Fruit fly (Drosophila melanogaster): ENCODE data around the gene HLH4C.

Gene HLH4C

DNA sequence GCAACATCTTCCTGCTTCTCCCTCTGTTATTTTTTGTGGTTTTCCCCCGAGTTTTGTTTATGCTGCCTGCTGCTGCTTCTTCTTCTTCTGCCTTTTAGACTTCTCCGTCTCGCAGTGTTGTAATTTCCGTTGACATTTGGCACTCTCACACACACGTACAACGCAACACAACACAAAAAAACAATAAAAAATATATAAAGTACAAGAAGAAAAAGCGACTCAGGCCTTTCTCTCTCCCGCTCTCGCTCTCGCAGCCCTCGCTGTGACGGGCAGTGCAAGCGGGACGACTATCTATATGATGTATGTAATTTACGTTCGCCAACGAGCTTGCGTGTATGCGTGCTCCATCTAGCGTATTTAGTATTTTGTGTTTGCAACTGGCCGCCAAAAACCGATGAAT lies 38.9 kb upstream of the HLH4C start (continued):
- no peak for TF ChIP-seq CG9609 (GFP tag; optimal IDR thresholded peaks at IDR 0.05)
- TF ChIP-seq her (GFP tag; optimal IDR thresholded peaks at IDR 0.05) = no peak
- TF ChIP-seq CG34224 (GFP tag; IDR thresholded peaks at IDR 0.05; ENCODE audit: partially characterized antibody) = no peak
- no peak for TF ChIP-seq CG42726 (GFP tag; IDR thresholded peaks at IDR 0.05; ENCODE audit: partially characterized antibody)
- no peak for TF ChIP-seq BEAF-32 (GFP tag; optimal IDR thresholded peaks at IDR 0.05)
- peak; percentile 28 for TF ChIP-seq CoRest (tag; optimal IDR thresholded peaks at IDR 0.05)
- peak in 1 of 3 experiments; percentile 58 for TF ChIP-seq lola (GFP tag; optimal IDR thresholded peaks at IDR 0.05)
- TF ChIP-seq sens (GFP tag) = peak; percentile 76
- TF ChIP-seq CG17186 (GFP tag; optimal IDR thresholded peaks at IDR 0.05) = no peak
- TF ChIP-seq wek (GFP tag; optimal IDR thresholded peaks at IDR 0.05) = no peak
- TF ChIP-seq CG13296 (GFP tag; optimal IDR thresholded peaks at IDR 0.05) = peak; percentile 11
- no peak for TF ChIP-seq CG1529 (GFP tag; optimal IDR thresholded peaks at IDR 0.05)
- no peak for TF ChIP-seq bab2 (GFP tag; optimal IDR thresholded peaks at IDR 0.05)
- TF ChIP-seq Dek (tag; optimal IDR thresholded peaks at IDR 0.05) = no peak
- no peak for TF ChIP-seq Sox102F (GFP tag; optimal IDR thresholded peaks at IDR 0.05)
- TF ChIP-seq CG12155 (GFP tag; optimal IDR thresholded peaks at IDR 0.05) = no peak
- TF ChIP-seq vfl (GFP tag; optimal IDR thresholded peaks at IDR 0.05) = no peak
- TF ChIP-seq Side (GFP tag; optimal IDR thresholded peaks at IDR 0.05) = no peak
- TF ChIP-seq Ets65A (GFP tag) = no peak
- TF ChIP-seq jing (GFP tag; optimal IDR thresholded peaks at IDR 0.05) = no peak
- peak; percentile 36 for TF ChIP-seq HmgZ (tag; optimal IDR thresholded peaks at IDR 0.05)
- TF ChIP-seq crc (GFP tag; optimal IDR thresholded peaks at IDR 0.05) = no peak
- peak; percentile 44 for TF ChIP-seq cad (GFP tag; optimal IDR thresholded peaks at IDR 0.05)
- no peak for TF ChIP-seq Camta (GFP tag; optimal IDR thresholded peaks at IDR 0.05)
- TF ChIP-seq zfh1 (GFP tag; IDR thresholded peaks at IDR 0.05) = no peak
- TF ChIP-seq H15 (GFP tag; IDR thresholded peaks at IDR 0.05) = no peak
- TF ChIP-seq CrebB (tag; optimal IDR thresholded peaks at IDR 0.05) = no peak
- TF ChIP-seq chinmo (GFP tag; IDR thresholded peaks at IDR 0.05; ENCODE audit: partially characterized antibody) = no peak
- no peak for TF ChIP-seq CG10267 (tag; optimal IDR thresholded peaks at IDR 0.05)
- peak; percentile 6 for TF ChIP-seq corto (GFP tag; optimal IDR thresholded peaks at IDR 0.05)
- no peak for TF ChIP-seq dmrt99B (tag; optimal IDR thresholded peaks at IDR 0.05)
- TF ChIP-seq CG8478 (optimal IDR thresholded peaks at IDR 0.05) = peak; percentile 89
- no peak for TF ChIP-seq BtbVII (GFP tag; optimal IDR thresholded peaks at IDR 0.05)
- no peak for TF ChIP-seq wdn (GFP tag; IDR thresholded peaks at IDR 0.05)
- TF ChIP-seq B-H2 (GFP tag; optimal IDR thresholded peaks at IDR 0.05) = no peak
- TF ChIP-seq br (optimal IDR thresholded peaks at IDR 0.05) = no peak
- no peak for TF ChIP-seq CG7745 (tag; optimal IDR thresholded peaks at IDR 0.05)
- no peak for TF ChIP-seq bowl (GFP tag; IDR thresholded peaks at IDR 0.05)
- no peak for TF ChIP-seq CG8359 (GFP tag; optimal IDR thresholded peaks at IDR 0.05; ENCODE audit: borderline replicate concordance)
- no peak for TF ChIP-seq tup (GFP tag; optimal IDR thresholded peaks at IDR 0.05)
- no peak for TF ChIP-seq Ssrp (tag; optimal IDR thresholded peaks at IDR 0.05)
- peak; percentile 11 for TF ChIP-seq exex (tag; optimal IDR thresholded peaks at IDR 0.05)
- TF ChIP-seq Hey (tag; optimal IDR thresholded peaks at IDR 0.05) = no peak
- no peak for TF ChIP-seq bigmax (GFP tag; optimal IDR thresholded peaks at IDR 0.05)
- no peak for TF ChIP-seq CG12299 (tag; optimal IDR thresholded peaks at IDR 0.05)
- TF ChIP-seq Optix (GFP tag; IDR thresholded peaks at IDR 0.05) = no peak
- TF ChIP-seq CG31365 (tag; optimal IDR thresholded peaks at IDR 0.05) = no peak
- no peak for TF ChIP-seq CG6175 (GFP tag; IDR thresholded peaks at IDR 0.05)
- no peak for TF ChIP-seq CG2712 (tag; optimal IDR thresholded peaks at IDR 0.05)
- no peak for TF ChIP-seq CG18011 (GFP tag; optimal IDR thresholded peaks at IDR 0.05)
- no peak for TF ChIP-seq CG12104 (GFP tag; optimal IDR thresholded peaks at IDR 0.05)
- TF ChIP-seq Fer3 (tag; optimal IDR thresholded peaks at IDR 0.05) = no peak

Data from whole organism, embryonic.